Worm (Caenorhabditis elegans): ENCODE data around the gene Y7A5A.6.

DNA sequence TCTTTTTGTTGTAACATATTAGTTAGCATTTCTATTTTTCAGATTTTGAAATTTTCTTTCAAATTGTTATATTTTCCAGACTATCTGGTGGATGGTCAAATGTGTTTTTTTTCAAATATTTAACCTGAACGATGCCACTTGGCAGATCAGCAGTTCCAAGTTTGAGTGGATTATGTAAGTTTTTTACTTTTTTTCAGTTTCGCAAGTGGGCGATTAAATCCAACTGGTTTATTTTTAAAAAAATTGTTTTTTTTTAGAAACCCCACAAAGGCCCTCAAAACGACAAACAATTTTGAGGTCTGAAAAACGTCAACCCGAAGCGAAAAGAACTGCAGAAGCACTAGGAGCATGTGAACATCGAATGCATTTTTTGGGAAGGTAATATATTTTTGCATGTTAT, 27.4 kb upstream of the Y7A5A.6 start, which contains the start of gene Y7A5A.9:
- TF ChIP-seq tra-4 (tag; optimal IDR thresholded peaks at IDR 0.05) (no peak), hmbx-1 (tag; optimal IDR thresholded peaks at IDR 0.05) (no peak), pes-1 (GFP tag; IDR thresholded peaks at IDR 0.05) (no peak), sea-1 (GFP tag; conservative IDR thresholded peaks at IDR 0.05) (no peak), ama-1 (optimal IDR thresholded peaks at IDR 0.05) (no peak), tbx-37 (GFP tag; conservative IDR thresholded peaks at IDR 0.05) (no peak)

All from whole organism, early embryonic.